Worm (Caenorhabditis elegans) whole organism, young adult: Measurements from ENCODE around the gene srw-117.
"Not testable (repeated sequence)": the region's sequence is repeated elsewhere in the genome, so short reads cannot be mapped to it uniquely, and the experiment has no call there.

Experiments used
- F22D6.2 ChIP-seq: sonication (generic microtip); optimal IDR thresholded peaks from 2 replicates; lab custom pipeline; 2016; ENCODE audit warnings: mild to moderate bottlenecking, missing genetic modification characterization, missing compliant biosample characterization
- F33H1.4 ChIP-seq: fragments of 200-800 bp; sonication (Bioruptor generic); IDR thresholded peaks from 2 replicates; pipeline ENCODE4 v1.3.6; 2022; ENCODE audit warnings: missing genetic modification reagents, missing genetic modification characterization, missing compliant biosample characterization
- F37B4.10 ChIP-seq: fragments of 200-800 bp; sonication (Bioruptor generic); IDR thresholded peaks from 2 replicates; pipeline ENCODE4 v1.3.6; 2022; ENCODE audit warnings: missing genetic modification characterization, missing compliant biosample characterization
- F39B2.1 ChIP-seq: fragments of 200-800 bp; sonication (Bioruptor generic); IDR thresholded peaks from 2 replicates; pipeline ENCODE4 v1.3.6; 2022; ENCODE audit warnings: missing genetic modification reagents, missing genetic modification characterization, missing compliant biosample characterization
- F52B5.7 ChIP-seq: sonication (generic microtip); optimal IDR thresholded peaks from 2 replicates; lab custom pipeline; 2016; ENCODE audit warnings: mild to moderate bottlenecking, missing genetic modification characterization, missing compliant biosample characterization
- K11D2.4 ChIP-seq: fragments of 200-800 bp; sonication (Bioruptor generic); IDR thresholded peaks from 2 replicates; pipeline ENCODE4 v1.3.6; 2022; ENCODE audit warnings: missing genetic modification reagents, missing genetic modification characterization, missing compliant biosample characterization
- K12H6.12 ChIP-seq: fragments of 200-800 bp; sonication (Bioruptor generic); optimal IDR thresholded peaks from 2 replicates; lab custom pipeline; 2018; ENCODE audit warnings: mild to moderate bottlenecking, missing genetic modification characterization, missing compliant biosample characterization
- ZK185.1 ChIP-seq: sonication (generic microtip); optimal IDR thresholded peaks from 2 replicates; lab custom pipeline; 2016; ENCODE audit warnings: mild to moderate bottlenecking, missing genetic modification characterization, missing compliant biosample characterization; ENCODE audit not compliant: poor library complexity, severe bottlenecking
- akir-1 ChIP-seq: fragments of 200-800 bp; sonication (Bioruptor generic); optimal IDR thresholded peaks from 2 replicates; lab custom pipeline; 2018; ENCODE audit warnings: mild to moderate bottlenecking, missing genetic modification characterization, moderate library complexity, missing compliant biosample characterization
- aptf-2 ChIP-seq: fragments of 200-800 bp; sonication (Bioruptor generic); conservative IDR thresholded peaks from 2 replicates; pipeline ENCODE4 v1.3.6; 2022; ENCODE audit warnings: missing genetic modification reagents, missing genetic modification characterization, missing compliant biosample characterization
- atf-7 ChIP-seq: sonication (generic microtip); optimal IDR thresholded peaks from 2 replicates; lab custom pipeline; 2017; ENCODE audit warnings: mild to moderate bottlenecking, missing genetic modification characterization, missing compliant biosample characterization
- attf-3 ChIP-seq: fragments of 200-800 bp; sonication (Bioruptor generic); conservative IDR thresholded peaks from 2 replicates; pipeline ENCODE4 v1.3.6; 2022; ENCODE audit warnings: missing genetic modification reagents, missing genetic modification characterization, missing compliant biosample characterization
- attf-5 ChIP-seq: fragments of 200-800 bp; sonication (Bioruptor generic); optimal IDR thresholded peaks from 2 replicates; lab custom pipeline; 2018; ENCODE audit warnings: mild to moderate bottlenecking, missing genetic modification characterization, missing compliant biosample characterization
- attf-6 ChIP-seq: fragments of 200-800 bp; sonication (Bioruptor generic); IDR thresholded peaks from 2 replicates; pipeline ENCODE4 v1.3.6; 2022; ENCODE audit warnings: missing genetic modification reagents, missing genetic modification characterization, missing compliant biosample characterization
- dox-1 ChIP-seq: fragments of 200-800 bp; sonication (Bioruptor generic); IDR thresholded peaks from 2 replicates; pipeline ENCODE4 v1.3.6; 2022; ENCODE audit warnings: missing genetic modification reagents, missing genetic modification characterization, missing compliant biosample characterization
- egl-44 ChIP-seq: fragments of 200-800 bp; sonication (Bioruptor generic); IDR thresholded peaks from 2 replicates; pipeline ENCODE4 v1.3.6; 2022; ENCODE audit warnings: missing genetic modification reagents, missing genetic modification characterization, missing compliant biosample characterization
- egrh-3 ChIP-seq: fragments of 200-800 bp; sonication (Bioruptor generic); IDR thresholded peaks from 2 replicates; pipeline ENCODE4 v1.3.6; 2022; ENCODE audit warnings: missing genetic modification reagents, missing genetic modification characterization, missing compliant biosample characterization
- ekl-4 ChIP-seq: fragments of 200-800 bp; sonication (Bioruptor generic); IDR thresholded peaks from 2 replicates; pipeline ENCODE4 v1.3.6; 2022; ENCODE audit warnings: missing genetic modification reagents, missing genetic modification characterization, missing compliant biosample characterization
- fkh-3 ChIP-seq: sonication (generic microtip); optimal IDR thresholded peaks from 2 replicates; lab custom pipeline; 2016; ENCODE audit warnings: mild to moderate bottlenecking, missing genetic modification characterization, missing compliant biosample characterization
- hlh-12 ChIP-seq: sonication (generic microtip); optimal IDR thresholded peaks from 2 replicates; lab custom pipeline; 2016; ENCODE audit warnings: missing genetic modification characterization, missing compliant biosample characterization
- hmg-1.2 ChIP-seq: fragments of 200-800 bp; sonication (Bioruptor generic); IDR thresholded peaks from 2 replicates; pipeline ENCODE4 v1.3.6; 2022; ENCODE audit warnings: missing genetic modification reagents, missing genetic modification characterization, missing compliant biosample characterization
- let-526 ChIP-seq: fragments of 200-800 bp; sonication (Bioruptor generic); IDR thresholded peaks from 2 replicates; pipeline ENCODE4 v1.3.6; 2022; ENCODE audit warnings: missing genetic modification reagents, missing genetic modification characterization, missing compliant biosample characterization
- lin-35 ChIP-seq, 3 experiments: fragments of 150-350 bp in 2 of 3; sonication (generic microtip) in 1 of 3; optimal IDR thresholded peaks; 2 replicates each; lab custom pipeline; 2014 to 2018; ENCODE audit warnings: missing biosample characterization in 3 of 3, missing genetic modification characterization in 3 of 3, missing genetic modification reagents in 3 of 3
- lin-40 ChIP-seq: sonication (generic microtip); optimal IDR thresholded peaks from 2 replicates; lab custom pipeline; 2016; ENCODE audit warnings: missing genetic modification characterization, mild to moderate bottlenecking, missing compliant biosample characterization, missing genotype, missing genetic modification reagents
- lsl-1 ChIP-seq: fragments of 200-800 bp; sonication (Bioruptor generic); optimal IDR thresholded peaks from 2 replicates; lab custom pipeline; 2018; ENCODE audit warnings: mild to moderate bottlenecking, missing genetic modification characterization, moderate library complexity, missing compliant biosample characterization
- madf-3 ChIP-seq: fragments of 200-800 bp; sonication (Bioruptor generic); IDR thresholded peaks from 2 replicates; pipeline ENCODE4 v1.3.6; 2022; ENCODE audit warnings: missing genetic modification reagents, missing genetic modification characterization, missing compliant biosample characterization
- madf-8 ChIP-seq: fragments of 200-800 bp; sonication (Bioruptor generic); conservative IDR thresholded peaks from 2 replicates; pipeline ENCODE4 v1.3.6; 2022; ENCODE audit warnings: missing genetic modification reagents, missing genetic modification characterization, missing compliant biosample characterization
- mel-28 ChIP-seq: sonication (generic microtip); optimal IDR thresholded peaks from 2 replicates; lab custom pipeline; 2016; ENCODE audit warnings: borderline replicate concordance, mild to moderate bottlenecking, missing genetic modification characterization, missing compliant biosample characterization
- mxl-1 ChIP-seq: sonication (generic microtip); optimal IDR thresholded peaks from 2 replicates; lab custom pipeline; 2016; ENCODE audit warnings: missing genetic modification characterization, missing compliant biosample characterization
- nfya-1 ChIP-seq: sonication (generic microtip); optimal IDR thresholded peaks from 2 replicates; lab custom pipeline; 2017; ENCODE audit warnings: antibody characterized with exemption, missing compliant biosample characterization, missing genetic modification characterization, borderline replicate concordance; ENCODE audit not compliant: insufficient read depth
- nfya-2 ChIP-seq: fragments of 200-800 bp; sonication (Bioruptor generic); IDR thresholded peaks from 2 replicates; pipeline ENCODE4 v1.3.6; 2022; ENCODE audit warnings: missing genetic modification reagents, missing genetic modification characterization, missing compliant biosample characterization
- repo-1 ChIP-seq: sonication (generic microtip); optimal IDR thresholded peaks from 2 replicates; lab custom pipeline; 2017; ENCODE audit warnings: mild to moderate bottlenecking, missing genetic modification characterization, missing compliant biosample characterization
- rpc-1 ChIP-seq, 2 experiments: fragments of 150-350 bp in 1 of 2; sonication (generic microtip) in 1 of 2; optimal IDR thresholded peaks; 2 replicates each; lab custom pipeline; 2014 to 2018; ENCODE audit warnings: missing biosample characterization in 1 of 2, missing genetic modification characterization in 1 of 2, missing genetic modification reagents in 1 of 2, missing genotype in 1 of 2
- snpc-1.1 ChIP-seq: sonication (generic microtip); optimal IDR thresholded peaks from 2 replicates; lab custom pipeline; 2017; ENCODE audit warnings: missing genetic modification characterization, mild to moderate bottlenecking, missing compliant biosample characterization, antibody characterized with exemption, moderate library complexity, missing genotype, missing genetic modification reagents; ENCODE audit not compliant: insufficient read depth
- snpc-4 ChIP-seq, 5 experiments: fragments of 150-350 bp in 1 of 5; sonication (generic microtip) in 4 of 5; optimal IDR thresholded peaks; 2 replicates each; lab custom pipeline; 2014 to 2018; ENCODE audit warnings: missing genetic modification characterization in 5 of 5, missing biosample characterization in 3 of 5, antibody characterized with exemption in 2 of 5, mild to moderate bottlenecking in 2 of 5, missing compliant biosample characterization in 2 of 5, missing genotype in 2 of 5, moderate library complexity in 2 of 5, missing genetic modification reagents in 1 of 5
- unc-130 ChIP-seq: sonication (generic microtip); optimal IDR thresholded peaks from 2 replicates; lab custom pipeline; 2016; ENCODE audit warnings: missing genetic modification reagents, missing genetic modification characterization, missing compliant biosample characterization
- ztf-18 ChIP-seq: sonication (generic microtip); optimal IDR thresholded peaks from 2 replicates; lab custom pipeline; 2016; ENCODE audit warnings: missing genotype, mild to moderate bottlenecking, missing genetic modification characterization, missing compliant biosample characterization
- ztf-25 ChIP-seq: fragments of 200-800 bp; sonication (Bioruptor generic); IDR thresholded peaks from 2 replicates; pipeline ENCODE4 v1.3.6; 2022; ENCODE audit warnings: missing genetic modification reagents, missing genetic modification characterization, missing compliant biosample characterization
- ztf-28 ChIP-seq: fragments of 200-800 bp; sonication (Bioruptor generic); IDR thresholded peaks from 2 replicates; pipeline ENCODE4 v1.3.6; 2022; ENCODE audit warnings: missing genetic modification reagents, missing genetic modification characterization, missing compliant biosample characterization
- ztf-3 ChIP-seq: fragments of 200-800 bp; sonication (Bioruptor generic); optimal IDR thresholded peaks from 2 replicates; lab custom pipeline; 2018; ENCODE audit warnings: mild to moderate bottlenecking, missing genetic modification characterization, missing compliant biosample characterization
- ztf-6 ChIP-seq: fragments of 200-800 bp; sonication (Bioruptor generic); IDR thresholded peaks from 2 replicates; pipeline ENCODE4 v1.3.6; 2022; ENCODE audit warnings: missing genetic modification reagents, missing genetic modification characterization, missing compliant biosample characterization

srw-117 gene

DNA sequence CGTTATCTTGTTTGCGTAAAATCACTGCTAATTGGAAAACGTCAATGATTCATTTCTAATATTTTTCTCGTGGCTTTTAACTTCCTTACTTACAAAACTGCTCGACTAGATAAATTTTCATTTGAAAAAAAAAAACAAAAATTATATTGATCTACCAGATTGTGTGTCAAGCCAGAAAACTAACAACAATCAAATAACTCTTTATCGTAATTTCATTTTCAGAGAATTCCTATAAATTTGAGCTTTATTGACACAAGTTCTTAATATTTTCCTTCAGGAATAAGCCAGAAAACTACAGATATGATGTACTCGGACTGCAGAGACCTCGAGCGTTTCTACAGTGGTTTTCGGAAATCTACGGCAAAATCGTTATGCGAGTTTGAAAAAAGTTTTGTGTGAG, 7.0 kb downstream of the srw-117 start, which contains the start of gene srw-124:
TSS of gene srw-124 (plus strand) at position 301 of the 400 bp plus-strand sequence.
- TF ChIP-seq let-526 (GFP tag; lab: Robert Waterston, UW) (no peak), snpc-4 (GFP tag; optimal IDR thresholded peaks at IDR 0.05; lab: Kevin White, UChicago) (no peak), snpc-4 (tag; optimal IDR thresholded peaks at IDR 0.05; lab: Kevin White, UChicago) (no peak), fkh-3 (tag; lab: Kevin White, UChicago) (no peak), unc-130 (GFP tag; lab: Kevin White, UChicago) (no peak), attf-6 (GFP tag; lab: Robert Waterston, UW) (no peak), lsl-1 (no peak), K12H6.12 (tag; lab: Kevin White, UChicago) (no peak), egl-44 (GFP tag; lab: Robert Waterston, UW) (no peak), hmg-1.2 (no peak), F52B5.7 (no peak), ztf-18 (tag; lab: Kevin White, UChicago) (no peak), F37B4.10 (GFP tag; lab: Robert Waterston, UW) (no peak), mxl-1 (tag; lab: Kevin White, UChicago) (no peak), atf-7 (tag; lab: Kevin White, UChicago) (no peak)

DNA sequence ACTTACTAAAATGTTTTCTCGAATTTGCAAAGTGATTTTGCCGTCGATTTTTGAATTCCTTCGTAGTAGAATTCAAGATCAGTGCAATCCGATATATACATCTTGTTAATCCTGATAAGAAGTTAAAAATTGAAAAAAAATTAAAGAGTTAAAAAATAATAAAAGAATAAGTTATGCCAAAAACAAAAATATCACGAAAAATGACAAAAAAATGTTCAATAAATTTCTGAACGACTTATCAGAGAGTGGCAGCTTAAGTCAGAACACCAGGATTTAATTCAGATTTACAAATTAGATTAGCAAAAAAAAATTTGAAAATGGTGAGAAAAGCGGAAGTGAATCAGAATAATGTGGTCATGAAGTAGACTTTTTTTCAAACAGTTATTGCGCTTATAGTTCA, 8.0 kb downstream of the srw-117 start, which contains the start of gene srw-123:
TSS of gene srw-123 (minus strand) at position 101 of the 400 bp plus-strand sequence.
- not testable (repeated sequence) for TF ChIP-seq ztf-3 (GFP tag; lab: Kevin White, UChicago); ekl-4 (GFP tag; lab: Robert Waterston, UW); hlh-12 (tag; lab: Kevin White, UChicago)

DNA sequence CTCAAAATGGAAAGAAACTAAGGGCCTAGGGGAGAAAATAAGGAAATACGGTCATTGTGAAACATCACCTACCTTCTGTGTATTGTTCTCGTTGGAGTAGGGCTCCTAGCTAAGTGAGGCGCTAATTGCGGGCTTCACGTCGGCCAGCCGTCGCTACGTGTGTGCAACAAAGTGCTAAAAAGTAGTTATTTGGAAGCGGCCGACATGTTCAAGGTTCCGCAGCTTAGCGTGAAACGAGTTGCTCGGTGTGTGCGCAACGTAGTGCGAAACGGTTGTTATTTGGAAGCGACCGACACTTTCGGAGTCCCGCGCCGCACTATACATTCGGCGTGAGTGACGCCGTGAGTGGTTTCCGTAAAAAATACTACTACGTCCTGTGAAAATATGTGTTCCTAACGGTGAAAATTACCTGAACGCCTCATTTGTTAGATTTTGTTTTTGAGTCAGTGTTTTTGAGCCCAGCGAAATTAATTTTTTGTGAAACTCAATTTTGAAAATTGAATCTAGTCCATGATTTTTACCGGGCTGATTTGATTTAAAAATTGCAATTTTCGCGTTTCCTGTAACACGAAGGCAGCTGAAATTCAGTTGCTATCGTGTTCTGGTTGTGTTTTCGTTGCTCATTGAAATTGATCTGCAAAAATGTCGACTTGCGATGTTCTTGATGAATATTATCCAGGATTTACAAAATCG, 11.8 kb downstream of the srw-117 start, which contains the start of gene srw-129:
TSS of gene srw-129 (plus strand) at position 643 of the 693 bp plus-strand sequence.
- no peak for TF ChIP-seq aptf-2 (GFP tag; lab: Robert Waterston, UW)
- TF ChIP-seq nfya-2 (GFP tag; lab: Robert Waterston, UW): no peak
- no peak for TF ChIP-seq fkh-3 (tag; lab: Kevin White, UChicago)
- TF ChIP-seq lin-40: no peak
- no peak for TF ChIP-seq attf-5 (GFP tag; lab: Kevin White, UChicago)
- peak; percentile 84 for TF ChIP-seq snpc-1.1 (tag; lab: Kevin White, UChicago)
- TF ChIP-seq dox-1 (GFP tag; lab: Robert Waterston, UW): no peak
- TF ChIP-seq attf-3: no peak
- TF ChIP-seq rpc-1 (optimal IDR thresholded peaks at IDR 0.05; lab: Kevin White, UChicago): no peak
- TF ChIP-seq rpc-1 (tag; optimal IDR thresholded peaks at IDR 0.05; lab: Kevin White, UChicago): peak; percentile 22
- no peak for TF ChIP-seq madf-8 (GFP tag; lab: Robert Waterston, UW)
- TF ChIP-seq K11D2.4 (GFP tag; lab: Robert Waterston, UW): no peak
- no peak for TF ChIP-seq snpc-4 (GFP tag; optimal IDR thresholded peaks at IDR 0.05; lab: Kevin White, UChicago)
- TF ChIP-seq snpc-4 (tag; optimal IDR thresholded peaks at IDR 0.05; lab: Kevin White, UChicago): peak in 3 of 4 experiments; percentile 51 to 95 (median 91)
- no peak for TF ChIP-seq unc-130 (GFP tag; lab: Kevin White, UChicago)
- no peak for TF ChIP-seq ztf-6 (GFP tag; lab: Robert Waterston, UW)
- no peak for TF ChIP-seq F39B2.1
- no peak for TF ChIP-seq egrh-3

DNA sequence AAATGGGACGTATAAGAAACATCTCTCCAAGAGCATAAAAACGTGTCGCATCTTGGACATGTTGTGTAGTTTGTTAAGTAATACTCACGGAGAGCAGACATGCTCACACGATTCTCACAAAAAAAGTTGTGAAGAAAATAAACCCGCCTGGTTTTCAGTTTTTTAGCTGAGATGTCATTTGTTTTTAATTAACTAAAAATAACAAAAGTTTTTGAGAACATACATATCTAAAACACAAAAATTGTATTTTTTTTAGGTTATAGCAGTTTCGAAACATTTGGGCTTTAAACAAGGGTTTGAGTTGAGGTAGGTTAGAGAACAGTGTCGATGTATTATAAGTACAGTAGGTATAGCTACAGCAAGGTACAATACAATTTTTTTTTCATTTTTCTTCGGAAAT, 18.5 kb downstream of the srw-117 start, which contains the start of gene srh-88:
TSS of gene srh-88 (minus strand) at position 101 of the 400 bp plus-strand sequence.
- TF ChIP-seq K11D2.4 (GFP tag; lab: Robert Waterston, UW) (no peak), F39B2.1 (no peak), ztf-28 (GFP tag; lab: Robert Waterston, UW) (no peak), mel-28 (no peak), attf-3 (no peak), akir-1 (GFP tag; lab: Kevin White, UChicago) (no peak), F22D6.2 (tag; lab: Kevin White, UChicago) (no peak), ztf-3 (GFP tag; lab: Kevin White, UChicago) (no peak), lin-35 (GFP tag; optimal IDR thresholded peaks at IDR 0.05; lab: Kevin White, UChicago) (no peak), nfya-1 (tag; lab: Kevin White, UChicago) (no peak), madf-3 (GFP tag; lab: Robert Waterston, UW) (no peak), F33H1.4 (GFP tag; lab: Robert Waterston, UW) (no peak), repo-1 (tag; lab: Kevin White, UChicago) (no peak), ZK185.1 (no peak), mxl-1 (tag; lab: Kevin White, UChicago) (no peak), ztf-25 (GFP tag; lab: Robert Waterston, UW) (no peak)
